Fruit fly (Drosophila melanogaster) whole organism, embryonic: ENCODE data around the gene CG6790.

Source experiments
- Atf3 ChIP-seq: fragments of 200-800 bp; sonication (Bioruptor generic); optimal IDR thresholded peaks from 3 replicates; lab custom pipeline; 2016; ENCODE audit warnings: missing biosample characterization, missing genetic modification characterization
- Atf6 ChIP-seq: fragments of 200-800 bp; sonication (Bioruptor generic); IDR thresholded peaks from 2 replicates; pipeline ENCODE4 v1.3.6; 2022; ENCODE audit warnings: missing biosample characterization, missing genetic modification characterization
- CG10366 ChIP-seq: fragments of 200-800 bp; sonication (Bioruptor generic); IDR thresholded peaks from 2 replicates; pipeline ENCODE4 v1.3.6; 2022; ENCODE audit warnings: missing biosample characterization, missing genetic modification characterization
- CG11085 ChIP-seq: fragments of 200-800 bp; sonication (Bioruptor generic); IDR thresholded peaks from 2 replicates; pipeline ENCODE4 v1.3.6; 2022; ENCODE audit warnings: missing biosample characterization, missing genetic modification characterization
- CG12219 ChIP-seq: fragments of 200-800 bp; sonication (Bioruptor generic); optimal IDR thresholded peaks from 3 replicates; lab custom pipeline; 2018; ENCODE audit warnings: missing biosample characterization, mild to moderate bottlenecking, missing genetic modification characterization
- CG13894 ChIP-seq: fragments of 200-800 bp; sonication (Bioruptor generic); optimal IDR thresholded peaks from 3 replicates; lab custom pipeline; 2018; ENCODE audit warnings: missing biosample characterization, mild to moderate bottlenecking, missing genetic modification characterization, moderate library complexity
- CG14014 ChIP-seq: fragments of 200-800 bp; sonication (Bioruptor generic); IDR thresholded peaks from 2 replicates; pipeline ENCODE4 v1.3.6; 2022; ENCODE audit warnings: missing biosample characterization, missing genetic modification characterization
- CG18599 ChIP-seq: fragments of 200-800 bp; sonication (Bioruptor generic); optimal IDR thresholded peaks from 3 replicates; lab custom pipeline; 2017; ENCODE audit warnings: missing biosample characterization, missing genetic modification characterization, mild to moderate bottlenecking, moderate library complexity, missing genetic modification reagents
- CG2116 ChIP-seq: fragments of 200-800 bp; sonication (Bioruptor generic); optimal IDR thresholded peaks from 3 replicates; lab custom pipeline; 2018; ENCODE audit warnings: missing biosample characterization, mild to moderate bottlenecking, missing genetic modification characterization
- CG2120 ChIP-seq: fragments of 200-800 bp; sonication (Bioruptor generic); optimal IDR thresholded peaks from 3 replicates; lab custom pipeline; 2016; ENCODE audit warnings: missing biosample characterization, missing genetic modification characterization
- CG2678 ChIP-seq: fragments of 200-800 bp; sonication (Bioruptor generic); optimal IDR thresholded peaks from 3 replicates; lab custom pipeline; 2019; ENCODE audit warnings: missing biosample characterization, mild to moderate bottlenecking, missing genetic modification characterization, moderate library complexity
- CG30431 ChIP-seq: fragments of 200-800 bp; sonication (Bioruptor generic); optimal IDR thresholded peaks from 2 replicates; lab custom pipeline; 2017; ENCODE audit warnings: missing biosample characterization, missing genetic modification characterization
- CG5245 ChIP-seq: fragments of 200-800 bp; sonication (Bioruptor generic); optimal IDR thresholded peaks from 3 replicates; lab custom pipeline; 2016; ENCODE audit warnings: missing biosample characterization, missing genetic modification characterization
- CG6175 ChIP-seq: fragments of 200-800 bp; sonication (Bioruptor generic); IDR thresholded peaks from 3 replicates; pipeline ENCODE4 v1.3.6; 2022; ENCODE audit warnings: missing biosample characterization, missing genetic modification characterization
- CG7556 ChIP-seq: fragments of 200-800 bp; sonication (Bioruptor generic); optimal IDR thresholded peaks from 2 replicates; lab custom pipeline; 2017; ENCODE audit warnings: missing biosample characterization, mild to moderate bottlenecking, missing genetic modification characterization
- CG8944 ChIP-seq: fragments of 200-800 bp; sonication (Bioruptor generic); optimal IDR thresholded peaks from 3 replicates; lab custom pipeline; 2016; ENCODE audit warnings: missing biosample characterization, missing genetic modification characterization
- Deaf1 ChIP-seq: fragments of 200-800 bp; optimal IDR thresholded peaks from 3 replicates; lab custom pipeline; 2019; ENCODE audit warnings: missing biosample characterization, mild to moderate bottlenecking, missing genetic modification characterization, moderate library complexity
- Dp ChIP-seq: fragments of 200-800 bp; sonication (Bioruptor generic); optimal IDR thresholded peaks from 2 replicates; lab custom pipeline; 2018; ENCODE audit warnings: missing biosample characterization, mild to moderate bottlenecking, missing genetic modification characterization, moderate library complexity
- Ets97D ChIP-seq: fragments of 200-800 bp; sonication (Bioruptor generic); optimal IDR thresholded peaks from 3 replicates; lab custom pipeline; 2016; ENCODE audit warnings: missing biosample characterization, missing genetic modification characterization
- H2.0 ChIP-seq: fragments of 200-800 bp; sonication (Bioruptor generic); IDR thresholded peaks from 2 replicates; pipeline ENCODE4 v1.3.6; 2022; ENCODE audit warnings: missing biosample characterization, missing genetic modification characterization
- HLH54F ChIP-seq: fragments of 200-800 bp; sonication (Bioruptor generic); optimal IDR thresholded peaks from 3 replicates; lab custom pipeline; 2016; ENCODE audit warnings: missing biosample characterization, missing genetic modification characterization
- Hr78 ChIP-seq, 2 experiments: fragments of 200-800 bp in 1 of 2; fragments of >200 bp in 1 of 2; sonication (Bioruptor generic) in 1 of 2; optimal IDR thresholded peaks; 2 replicates each; lab custom pipeline; 2017 to 2019; ENCODE audit warnings: missing biosample characterization in 2 of 2, missing genetic modification characterization in 2 of 2, mild to moderate bottlenecking in 1 of 2, moderate library complexity in 1 of 2
- Hsf ChIP-seq: fragments of 200-800 bp; sonication (Bioruptor generic); optimal IDR thresholded peaks from 3 replicates; lab custom pipeline; 2016; ENCODE audit warnings: missing biosample characterization, missing genetic modification characterization
- Ptx1 ChIP-seq: fragments of 200-800 bp; sonication (Bioruptor generic); IDR thresholded peaks from 2 replicates; pipeline ENCODE4 v1.3.6; 2022; ENCODE audit warnings: missing biosample characterization, missing genetic modification characterization
- Ravus ChIP-seq: fragments of 200-800 bp; sonication (Bioruptor generic); IDR thresholded peaks from 2 replicates; pipeline ENCODE4 v1.3.6; 2022; ENCODE audit warnings: missing biosample characterization, missing genetic modification characterization
- Rx ChIP-seq: fragments of 200-800 bp; sonication (Bioruptor generic); IDR thresholded peaks from 2 replicates; pipeline ENCODE4 v1.3.6; 2022; ENCODE audit warnings: missing biosample characterization, missing genetic modification characterization
- Stat92E ChIP-seq, 3 experiments: fragments of >200 bp in 2 of 3; fragments of 200-800 bp in 1 of 3; sonication (Bioruptor generic) in 1 of 3; optimal IDR thresholded peaks; 2 replicates each; lab custom pipeline; 2017 to 2019; ENCODE audit warnings: missing biosample characterization in 3 of 3, missing genetic modification characterization in 3 of 3, mild to moderate bottlenecking in 1 of 3, moderate library complexity in 1 of 3
- bbx ChIP-seq: fragments of 200-800 bp; sonication (Bioruptor generic); IDR thresholded peaks from 2 replicates; pipeline ENCODE4 v1.3.6; 2022; ENCODE audit warnings: missing biosample characterization, missing genetic modification characterization; ENCODE audit not compliant: partially characterized antibody
- cato ChIP-seq: fragments of 200-800 bp; sonication (Bioruptor generic); optimal IDR thresholded peaks from 2 replicates; lab custom pipeline; 2016; ENCODE audit warnings: missing biosample characterization, missing genetic modification characterization, borderline replicate concordance
- croc ChIP-seq: fragments of 200-800 bp; sonication (Bioruptor generic); conservative IDR thresholded peaks from 3 replicates; pipeline ENCODE4 v1.3.6; 2022; ENCODE audit warnings: missing biosample characterization, missing genetic modification characterization
- fd3F ChIP-seq: fragments of 200-800 bp; sonication (Bioruptor generic); optimal IDR thresholded peaks from 2 replicates; lab custom pipeline; 2018; ENCODE audit warnings: missing biosample characterization, mild to moderate bottlenecking, missing genetic modification characterization, moderate library complexity
- fd64A ChIP-seq: fragments of 200-800 bp; sonication (Bioruptor generic); optimal IDR thresholded peaks from 3 replicates; lab custom pipeline; 2018; ENCODE audit warnings: missing biosample characterization, mild to moderate bottlenecking, missing genetic modification characterization
- gfzf ChIP-seq: fragments of 200-800 bp; sonication (Bioruptor generic); optimal IDR thresholded peaks from 2 replicates; lab custom pipeline; 2016; ENCODE audit warnings: missing biosample characterization, mild to moderate bottlenecking, missing genetic modification characterization, moderate library complexity
- h ChIP-seq: fragments of >200 bp; optimal IDR thresholded peaks from 2 replicates; lab custom pipeline; 2017
- ind ChIP-seq: fragments of 200-800 bp; sonication (Bioruptor generic); optimal IDR thresholded peaks from 3 replicates; lab custom pipeline; 2016; ENCODE audit warnings: missing biosample characterization, missing genetic modification characterization
- lola ChIP-seq, 3 experiments: fragments of >200 bp in 2 of 3; fragments of 200-800 bp in 1 of 3; sonication (Bioruptor generic) in 1 of 3; optimal IDR thresholded peaks; 2 replicates each; lab custom pipeline; 2017 to 2019; ENCODE audit warnings: missing biosample characterization in 3 of 3, missing genetic modification characterization in 3 of 3, mild to moderate bottlenecking in 1 of 3, moderate library complexity in 1 of 3
- lov ChIP-seq, 2 experiments: fragments of 200-800 bp in 1 of 2; fragments of >200 bp in 1 of 2; sonication (Bioruptor generic) in 1 of 2; IDR thresholded peaks in 1 of 2; optimal IDR thresholded peaks in 1 of 2; 2 replicates in 1 of 2; 3 replicates in 1 of 2; pipeline versions ENCODE4 v1.3.6 to Lab custom; 2017 to 2022; ENCODE audit warnings: missing biosample characterization in 1 of 2, missing genetic modification characterization in 1 of 2
- nom ChIP-seq: fragments of 200-800 bp; sonication (Bioruptor generic); optimal IDR thresholded peaks from 2 replicates; lab custom pipeline; 2017; ENCODE audit warnings: missing biosample characterization, missing genetic modification characterization, mild to moderate bottlenecking, moderate library complexity, missing genetic modification reagents
- seq ChIP-seq: fragments of 200-800 bp; sonication (Bioruptor generic); IDR thresholded peaks from 2 replicates; pipeline ENCODE4 v1.3.6; 2022; ENCODE audit warnings: missing biosample characterization, missing genetic modification characterization
- shn ChIP-seq: fragments of 200-800 bp; sonication (Bioruptor generic); optimal IDR thresholded peaks from 3 replicates; lab custom pipeline; 2016; ENCODE audit warnings: missing biosample characterization, missing genetic modification characterization
- sr ChIP-seq: fragments of 200-800 bp; sonication (Bioruptor generic); IDR thresholded peaks from 3 replicates; pipeline ENCODE4 v1.3.6; 2022; ENCODE audit warnings: missing biosample characterization, missing genetic modification characterization
- tll ChIP-seq, 2 experiments: fragments of 200-800 bp in 1 of 2; fragments of >200 bp in 1 of 2; sonication (Bioruptor generic) in 1 of 2; optimal IDR thresholded peaks; 2 replicates each; lab custom pipeline; 2017 to 2019; ENCODE audit warnings: missing biosample characterization in 2 of 2, missing genetic modification characterization in 2 of 2, mild to moderate bottlenecking in 1 of 2, moderate library complexity in 1 of 2
- tna ChIP-seq: fragments of 200-800 bp; sonication (Bioruptor generic); IDR thresholded peaks from 2 replicates; pipeline ENCODE4 v1.3.6; 2022; ENCODE audit warnings: missing biosample characterization, missing genetic modification characterization; ENCODE audit not compliant: partially characterized antibody
- ttk ChIP-seq: fragments of 200-800 bp; sonication (Bioruptor generic); IDR thresholded peaks from 2 replicates; pipeline ENCODE4 v2.1.2; 2022; ENCODE audit warnings: missing biosample characterization, missing genetic modification characterization
- vnd ChIP-seq: fragments of 200-800 bp; sonication (Bioruptor generic); IDR thresholded peaks from 3 replicates; pipeline ENCODE4 v1.3.6; 2022; ENCODE audit warnings: missing biosample characterization, missing genetic modification characterization; ENCODE audit not compliant: partially characterized antibody
- zf30C ChIP-seq: fragments of 200-800 bp; sonication (Bioruptor generic); optimal IDR thresholded peaks from 3 replicates; lab custom pipeline; 2018; ENCODE audit warnings: missing biosample characterization, mild to moderate bottlenecking, missing genetic modification characterization
- zfh2 ChIP-seq: fragments of 200-800 bp; sonication (Bioruptor generic); optimal IDR thresholded peaks from 2 replicates; lab custom pipeline; 2016; ENCODE audit warnings: missing biosample characterization, missing genetic modification characterization

CG6790 gene

dm6 chr3R:11613252-11614036 is 34.9 kb upstream of the CG6790 start (continued):
- TF ChIP-seq seq (GFP tag; lab: Robert Waterston, UW) (no peak), Ptx1 (peak; percentile 82), h (lab: Kevin White, UChicago) (no peak), Hsf (GFP tag; lab: Kevin White, UChicago) (peak; percentile 72), CG5245 (GFP tag; lab: Kevin White, UChicago) (peak; percentile 83), bbx (GFP tag; lab: Robert Waterston, UW) (peak; percentile 61), fd3F (GFP tag; lab: Kevin White, UChicago) (peak; percentile 43), Stat92E (GFP tag; optimal IDR thresholded peaks at IDR 0.05; lab: Kevin White, UChicago) (peak in 1 of 3 experiments; percentile 44), CG7556 (GFP tag; lab: Kevin White, UChicago) (no peak), CG2120 (GFP tag; lab: Kevin White, UChicago) (peak; percentile 68), lola (GFP tag; optimal IDR thresholded peaks at IDR 0.05; lab: Kevin White, UChicago) (peak in 1 of 3 experiments; percentile 32), CG8944 (GFP tag; lab: Kevin White, UChicago) (peak; percentile 72), vnd (GFP tag; lab: Robert Waterston, UW) (no peak), CG12219 (GFP tag; lab: Kevin White, UChicago) (no peak), cato (GFP tag; lab: Kevin White, UChicago) (peak; percentile 52), CG18599 (GFP tag; lab: Kevin White, UChicago) (no peak), Dp (GFP tag; lab: Kevin White, UChicago) (peak; percentile 85), nom (GFP tag; lab: Kevin White, UChicago) (no peak), sr (GFP tag; lab: Robert Waterston, UW) (no peak), Deaf1 (peak; percentile 4), tll (GFP tag; optimal IDR thresholded peaks at IDR 0.05; lab: Kevin White, UChicago) (peak in 1 of 2 experiments; percentile 66), tna (GFP tag; lab: Robert Waterston, UW) (no peak), CG14014 (GFP tag; lab: Robert Waterston, UW) (peak; percentile 64), Hr78 (GFP tag; optimal IDR thresholded peaks at IDR 0.05; lab: Kevin White, UChicago) (peak in 1 of 2 experiments; percentile 98), zfh2 (GFP tag; lab: Kevin White, UChicago) (peak; percentile 3), croc (GFP tag; lab: Robert Waterston, UW) (peak; percentile 21; the same call in 1 of the 3 replicates), Atf3 (GFP tag; lab: Kevin White, UChicago) (peak; percentile 24), Ets97D (GFP tag; lab: Kevin White, UChicago) (peak; percentile 50), lov (optimal IDR thresholded peaks at IDR 0.05; lab: Kevin White, UChicago) (no peak), lov (GFP tag; IDR thresholded peaks at IDR 0.05; lab: Robert Waterston, UW) (peak; percentile 72; the same call in 1 of the 3 replicates), gfzf (GFP tag; lab: Kevin White, UChicago) (peak; percentile 3), shn (GFP tag; lab: Kevin White, UChicago) (peak; percentile 38), CG11085 (peak; percentile 56), ttk (peak; percentile 34; the same call in 1 of the 2 replicates), zf30C (GFP tag; lab: Kevin White, UChicago) (no peak), fd64A (GFP tag; lab: Kevin White, UChicago) (no peak), CG6175 (GFP tag; lab: Robert Waterston, UW) (peak; percentile 21; the same call in 1 of the 3 replicates), ind (GFP tag; lab: Kevin White, UChicago) (peak; percentile 21), Ravus (GFP tag; lab: Robert Waterston, UW) (no peak; the same call in 1 of the 2 replicates), CG10366 (peak; percentile 66), Rx (GFP tag; lab: Robert Waterston, UW) (peak; percentile 75), HLH54F (GFP tag; lab: Kevin White, UChicago) (peak; percentile 42), Atf6 (GFP tag; lab: Robert Waterston, UW) (no peak), H2.0 (0 out of 2 replicates have a peak, but pooled peaks have one; percentile 25), CG30431 (GFP tag; lab: Kevin White, UChicago) (peak; percentile 45), CG2678 (tag; lab: Kevin White, UChicago) (no peak), CG13894 (tag; lab: Kevin White, UChicago) (peak; percentile 15), CG2116 (GFP tag; lab: Kevin White, UChicago) (peak; percentile 17)
